Fruit fly (Drosophila melanogaster) whole organism, pupa: ENCODE results near the gene stac.

Experiments
- CG10348 ChIP-seq: fragments of 200-800 bp; sonication (Bioruptor generic); IDR thresholded peaks from 2 replicates; pipeline ENCODE4 v1.3.6; 2022; ENCODE audit warnings: missing biosample characterization, missing genetic modification characterization
- CG12605 ChIP-seq: fragments of 200-800 bp; sonication (Bioruptor generic); IDR thresholded peaks from 2 replicates; pipeline ENCODE4 v1.3.6; 2022; ENCODE audit warnings: missing biosample characterization, missing genetic modification characterization
- CG13204 ChIP-seq: fragments of 200-800 bp; sonication (Bioruptor generic); optimal IDR thresholded peaks from 2 replicates; lab custom pipeline; 2018; ENCODE audit warnings: missing biosample characterization, mild to moderate bottlenecking, missing genetic modification characterization, moderate library complexity
- CG14655 ChIP-seq: fragments of 200-800 bp; sonication (Bioruptor generic); optimal IDR thresholded peaks from 3 replicates; lab custom pipeline; 2017; ENCODE audit warnings: mild to moderate bottlenecking, missing biosample characterization, missing genetic modification reagents, missing genetic modification characterization
- CG15710 ChIP-seq: fragments of 200-800 bp; sonication (Bioruptor generic); optimal IDR thresholded peaks from 2 replicates; lab custom pipeline; 2018; ENCODE audit warnings: missing biosample characterization, mild to moderate bottlenecking, missing genetic modification characterization, moderate library complexity
- CG17806 ChIP-seq: fragments of 200-800 bp; sonication (Bioruptor generic); optimal IDR thresholded peaks from 2 replicates; lab custom pipeline; 2018; ENCODE audit warnings: missing biosample characterization, mild to moderate bottlenecking, missing genetic modification characterization, moderate library complexity
- CG32121 ChIP-seq: fragments of 200-800 bp; sonication (Bioruptor generic); IDR thresholded peaks from 2 replicates; pipeline ENCODE4 v1.3.6; 2022; ENCODE audit warnings: missing biosample characterization, missing genetic modification characterization
- CG34367 ChIP-seq: fragments of 200-800 bp; sonication (Bioruptor generic); optimal IDR thresholded peaks from 2 replicates; lab custom pipeline; 2018; ENCODE audit warnings: missing biosample characterization, mild to moderate bottlenecking, missing genetic modification characterization
- CG4496 ChIP-seq: fragments of 200-800 bp; sonication (Bioruptor generic); IDR thresholded peaks from 3 replicates; pipeline ENCODE4 v1.3.6; 2022; ENCODE audit warnings: missing biosample characterization, missing genetic modification characterization
- CG8159 ChIP-seq: fragments of 200-800 bp; sonication (Bioruptor generic); optimal IDR thresholded peaks from 3 replicates; lab custom pipeline; 2018; ENCODE audit warnings: missing biosample characterization, mild to moderate bottlenecking, missing genetic modification characterization, moderate library complexity
- CG8301 ChIP-seq: fragments of 200-800 bp; sonication (Bioruptor generic); optimal IDR thresholded peaks from 2 replicates; lab custom pipeline; 2018; ENCODE audit warnings: missing biosample characterization, mild to moderate bottlenecking, missing genetic modification characterization
- CG9948 ChIP-seq: fragments of 200-800 bp; sonication (Bioruptor generic); optimal IDR thresholded peaks from 2 replicates; lab custom pipeline; 2018; ENCODE audit warnings: missing biosample characterization, mild to moderate bottlenecking, missing genetic modification characterization, moderate library complexity
- D1 ChIP-seq: fragments of 200-800 bp; sonication (Bioruptor generic); optimal IDR thresholded peaks from 2 replicates; lab custom pipeline; 2018; ENCODE audit warnings: missing biosample characterization, mild to moderate bottlenecking, missing genetic modification characterization, moderate library complexity
- EcR ChIP-seq: fragments of 200-800 bp; sonication (Bioruptor generic); optimal IDR thresholded peaks from 3 replicates; lab custom pipeline; 2019; ENCODE audit warnings: missing biosample characterization, missing genetic modification characterization, mild to moderate bottlenecking, moderate library complexity, missing genetic modification reagents
- Ets98B ChIP-seq: fragments of 200-800 bp; sonication (Bioruptor generic); IDR thresholded peaks from 2 replicates; pipeline ENCODE4 v1.3.6; 2022; ENCODE audit warnings: missing biosample characterization, missing genetic modification characterization
- Pif1A ChIP-seq: fragments of 200-800 bp; sonication (Bioruptor generic); optimal IDR thresholded peaks from 3 replicates; lab custom pipeline; 2016; ENCODE audit warnings: missing biosample characterization, missing genetic modification characterization
- Pif1B ChIP-seq: fragments of 200-800 bp; sonication (Bioruptor generic); optimal IDR thresholded peaks from 3 replicates; lab custom pipeline; 2016; ENCODE audit warnings: missing biosample characterization, missing genetic modification characterization
- Snoo ChIP-seq: fragments of 200-800 bp; sonication (Bioruptor generic); optimal IDR thresholded peaks from 3 replicates; lab custom pipeline; 2017; ENCODE audit warnings: missing biosample characterization, mild to moderate bottlenecking, missing genetic modification characterization, inconsistent platforms
- fd96Ca ChIP-seq: fragments of 200-800 bp; sonication (Bioruptor generic); IDR thresholded peaks from 3 replicates; pipeline ENCODE4 v1.3.6; 2022; ENCODE audit warnings: missing biosample characterization, missing genetic modification characterization
- gl ChIP-seq: fragments of 200-800 bp; sonication (Bioruptor generic); optimal IDR thresholded peaks from 2 replicates; lab custom pipeline; 2018; ENCODE audit warnings: missing biosample characterization, mild to moderate bottlenecking, missing genetic modification characterization
- rn ChIP-seq: fragments of 200-800 bp; sonication (Bioruptor generic); IDR thresholded peaks from 2 replicates; pipeline ENCODE4 v1.3.6; 2022; ENCODE audit warnings: missing biosample characterization, missing genetic modification characterization

The stac gene

dm6 chr3R:25044816-25045551, 11.1 kb upstream of the stac start, which contains the start of gene 5PtaseI:
5PtaseI (minus strand) TSS chr3R:25045151.
- no peak for TF ChIP-seq Snoo (tag; lab: Kevin White, UChicago)
- TF ChIP-seq CG9948 (tag; lab: Kevin White, UChicago): no peak
- TF ChIP-seq D1 (tag; lab: Kevin White, UChicago): no peak
- TF ChIP-seq Pif1B (GFP tag; lab: Kevin White, UChicago): no peak
- no peak for TF ChIP-seq CG17806
- TF ChIP-seq CG12605 (GFP tag; lab: Robert Waterston, UW): no peak
- no peak for TF ChIP-seq Ets98B (GFP tag; lab: Robert Waterston, UW)
- no peak for TF ChIP-seq CG13204 (GFP tag; lab: Kevin White, UChicago)
- TF ChIP-seq EcR (GFP tag; lab: Kevin White, UChicago): no peak
- TF ChIP-seq CG34367: no peak
- TF ChIP-seq rn (GFP tag; lab: Robert Waterston, UW): no peak
- TF ChIP-seq CG14655 (GFP tag; lab: Kevin White, UChicago): no peak

- no peak for TF ChIP-seq CG34367
- TF ChIP-seq rn (GFP tag; lab: Robert Waterston, UW): no peak
- no peak for TF ChIP-seq CG13204 (GFP tag; lab: Kevin White, UChicago)
- no peak for TF ChIP-seq CG10348
- no peak for TF ChIP-seq Snoo (tag; lab: Kevin White, UChicago)
- no peak for TF ChIP-seq CG32121 (GFP tag; lab: Robert Waterston, UW)
- TF ChIP-seq D1 (tag; lab: Kevin White, UChicago): no peak
- no peak for TF ChIP-seq CG8159 (tag; lab: Kevin White, UChicago)
- TF ChIP-seq gl (tag; lab: Kevin White, UChicago): no peak
- TF ChIP-seq Pif1A: no peak
- TF ChIP-seq Pif1B (GFP tag; lab: Kevin White, UChicago): no peak
- no peak for TF ChIP-seq CG4496 (GFP tag; lab: Robert Waterston, UW)
- no peak for TF ChIP-seq Ets98B (GFP tag; lab: Robert Waterston, UW)
- no peak for TF ChIP-seq CG17806
- no peak for TF ChIP-seq CG14655 (GFP tag; lab: Kevin White, UChicago)
- TF ChIP-seq CG9948 (tag; lab: Kevin White, UChicago): no peak
- no peak for TF ChIP-seq fd96Ca
Observed at dm6 chr3R:25046023-25046422, 10.1 kb upstream of the stac start, which contains the start of gene CG11786. CG11786 (plus strand) TSS chr3R:25046323.

dm6 chr3R:25047504-25047903, 8.6 kb upstream of the stac start, which contains the start of gene CG11790:
CG11790 (plus strand) TSS chr3R:25047706.
- TF ChIP-seq CG32121 (GFP tag; lab: Robert Waterston, UW) (peak; percentile 15; the same call in 1 of the 2 replicates), CG13204 (GFP tag; lab: Kevin White, UChicago) (no peak), CG4496 (GFP tag; lab: Robert Waterston, UW) (0 out of 3 replicates have a peak, but pooled peaks have one; percentile 31), CG17806 (no peak)
- TF ChIP-seq, all 21 proteins: peak for 2

DNA sequence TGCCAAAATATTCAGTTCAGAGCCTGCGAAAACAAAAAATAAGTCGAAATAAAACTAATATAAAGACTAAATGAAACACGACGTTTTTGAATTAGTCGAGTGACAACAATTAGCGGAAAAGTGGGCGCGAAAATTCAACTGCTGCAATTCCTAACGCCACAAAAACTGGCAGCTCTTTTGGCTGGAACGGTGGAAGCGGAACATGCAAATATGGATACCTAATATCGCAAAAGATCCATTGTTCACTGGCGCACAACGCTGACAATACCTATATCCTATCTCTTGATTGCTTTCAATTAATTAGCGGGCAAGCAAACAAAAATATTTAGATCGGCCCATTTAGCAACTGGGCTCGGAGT, 6.7 kb upstream of the stac start, which contains the start of gene CG11791:
Gene CG11791, plus strand, starts transcription at position 234 of the 359 bp plus-strand sequence.
- TF ChIP-seq D1 (tag; lab: Kevin White, UChicago) (no peak), Pif1B (GFP tag; lab: Kevin White, UChicago) (no peak), Ets98B (GFP tag; lab: Robert Waterston, UW) (no peak), fd96Ca (no peak), CG17806 (no peak), CG34367 (no peak), Snoo (tag; lab: Kevin White, UChicago) (no peak), CG32121 (GFP tag; lab: Robert Waterston, UW) (no peak)

DNA sequence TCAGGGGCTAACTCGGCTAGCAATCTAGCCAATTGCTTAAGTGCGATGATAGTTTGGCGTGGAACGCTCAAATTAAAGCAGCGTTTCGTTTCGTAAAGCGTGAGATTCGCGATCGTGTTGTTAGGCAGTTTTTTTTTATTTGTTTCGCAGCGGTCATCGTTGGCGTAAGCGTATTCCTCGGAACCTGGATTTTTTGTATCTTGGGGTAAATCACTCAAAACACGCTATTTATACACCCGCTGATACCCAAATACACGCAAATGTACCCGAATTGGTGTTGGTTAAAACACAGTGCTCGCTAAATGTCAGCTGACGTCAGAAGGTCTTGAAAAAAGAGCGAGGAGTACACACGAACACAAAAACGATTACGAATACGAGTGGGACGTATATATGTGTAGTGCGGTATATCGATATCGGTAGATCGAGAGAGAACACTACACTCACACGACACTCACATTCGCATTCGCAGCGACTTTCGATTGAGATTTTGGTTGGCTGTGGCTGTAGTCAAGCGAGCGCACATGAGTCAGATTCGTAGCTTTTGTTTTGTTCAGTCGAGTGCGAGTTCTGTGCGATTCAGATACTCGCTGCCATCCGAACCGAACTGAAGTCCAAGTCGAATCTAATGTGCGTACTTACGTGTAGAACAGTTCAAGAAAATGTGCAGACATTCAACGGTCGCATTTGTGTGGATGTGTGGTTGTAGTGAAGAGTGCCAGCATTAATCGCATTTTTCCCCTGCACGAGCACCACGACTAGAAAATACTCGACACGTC, 6.2 kb upstream of the stac start:
- TF ChIP-seq Ets98B (GFP tag; lab: Robert Waterston, UW) (no peak), CG32121 (GFP tag; lab: Robert Waterston, UW) (no peak), CG8159 (tag; lab: Kevin White, UChicago) (no peak), CG14655 (GFP tag; lab: Kevin White, UChicago) (no peak), CG15710 (peak; percentile 11), Pif1A (no peak), CG17806 (peak; percentile 13), CG13204 (GFP tag; lab: Kevin White, UChicago) (no peak), CG8301 (tag; lab: Kevin White, UChicago) (peak; percentile 5), Snoo (tag; lab: Kevin White, UChicago) (peak; percentile 39), Pif1B (GFP tag; lab: Kevin White, UChicago) (peak; percentile 59), EcR (GFP tag; lab: Kevin White, UChicago) (peak; percentile 72), gl (tag; lab: Kevin White, UChicago) (peak; percentile 44), CG10348 (no peak), fd96Ca (no peak)

- TF ChIP-seq gl (tag; lab: Kevin White, UChicago): no peak
- no peak for TF ChIP-seq CG12605 (GFP tag; lab: Robert Waterston, UW)
- TF ChIP-seq CG14655 (GFP tag; lab: Kevin White, UChicago): no peak
- no peak for TF ChIP-seq CG8159 (tag; lab: Kevin White, UChicago)
- no peak for TF ChIP-seq D1 (tag; lab: Kevin White, UChicago)
- no peak for TF ChIP-seq CG4496 (GFP tag; lab: Robert Waterston, UW)
- TF ChIP-seq Pif1B (GFP tag; lab: Kevin White, UChicago): no peak
- TF ChIP-seq CG34367: no peak
- TF ChIP-seq rn (GFP tag; lab: Robert Waterston, UW): no peak
- no peak for TF ChIP-seq CG10348
- no peak for TF ChIP-seq CG15710
- TF ChIP-seq Snoo (tag; lab: Kevin White, UChicago): no peak
- TF ChIP-seq fd96Ca: no peak
- no peak for TF ChIP-seq CG17806
- TF ChIP-seq CG8301 (tag; lab: Kevin White, UChicago): no peak
- no peak for TF ChIP-seq EcR (GFP tag; lab: Kevin White, UChicago)
Observed at dm6 chr3R:25050649-25051048, 5.4 kb upstream of the stac start.
